Fruit fly (Drosophila melanogaster): ENCODE measurements around the gene CG43218.

The CG43218 gene

dm6 chr3L:21236959-21237551 lies 20.8 kb upstream of the CG43218 start:
- TF ChIP-seq rn (GFP tag; IDR thresholded peaks at IDR 0.05), result peak; percentile 42; the same call in 1 of the 2 replicates
- TF ChIP-seq Pif1B (GFP tag; optimal IDR thresholded peaks at IDR 0.05), result no peak
- peak; percentile 83 for TF ChIP-seq CG14655 (GFP tag; optimal IDR thresholded peaks at IDR 0.05)
- TF ChIP-seq Pif1A (GFP tag; optimal IDR thresholded peaks at IDR 0.05), result peak; percentile 38
- no peak for TF ChIP-seq CG34367 (tag; optimal IDR thresholded peaks at IDR 0.05)
- TF ChIP-seq EcR (GFP tag; optimal IDR thresholded peaks at IDR 0.05), result peak; percentile 94
- TF ChIP-seq CG4496 (GFP tag; IDR thresholded peaks at IDR 0.05), result peak; percentile 82
- TF ChIP-seq CG8301 (tag; optimal IDR thresholded peaks at IDR 0.05), result peak; percentile 72
- no peak for TF ChIP-seq CG8159 (tag; optimal IDR thresholded peaks at IDR 0.05)
- no peak for TF ChIP-seq CG9948 (tag; optimal IDR thresholded peaks at IDR 0.05)
- TF ChIP-seq CG32121 (GFP tag; IDR thresholded peaks at IDR 0.05), result peak; percentile 85
- no peak for TF ChIP-seq CG17806 (tag; optimal IDR thresholded peaks at IDR 0.05)
- peak; percentile 91 for TF ChIP-seq CG12605 (GFP tag; IDR thresholded peaks at IDR 0.05)
- TF ChIP-seq Ets98B (GFP tag; IDR thresholded peaks at IDR 0.05), result peak; percentile 72
- no peak for TF ChIP-seq gl (tag; optimal IDR thresholded peaks at IDR 0.05)
- TF ChIP-seq CG10348 (GFP tag; IDR thresholded peaks at IDR 0.05), result no peak
- peak; percentile 52; the same call in 1 of the 3 replicates for TF ChIP-seq fd96Ca (GFP tag; IDR thresholded peaks at IDR 0.05)
- no peak for TF ChIP-seq D1 (tag; optimal IDR thresholded peaks at IDR 0.05)
- TF ChIP-seq Snoo (tag; optimal IDR thresholded peaks at IDR 0.05), result no peak
- no peak for TF ChIP-seq CG15710 (tag; optimal IDR thresholded peaks at IDR 0.05)
- peak; percentile 39 for TF ChIP-seq CG13204 (GFP tag; optimal IDR thresholded peaks at IDR 0.05)

DNA sequence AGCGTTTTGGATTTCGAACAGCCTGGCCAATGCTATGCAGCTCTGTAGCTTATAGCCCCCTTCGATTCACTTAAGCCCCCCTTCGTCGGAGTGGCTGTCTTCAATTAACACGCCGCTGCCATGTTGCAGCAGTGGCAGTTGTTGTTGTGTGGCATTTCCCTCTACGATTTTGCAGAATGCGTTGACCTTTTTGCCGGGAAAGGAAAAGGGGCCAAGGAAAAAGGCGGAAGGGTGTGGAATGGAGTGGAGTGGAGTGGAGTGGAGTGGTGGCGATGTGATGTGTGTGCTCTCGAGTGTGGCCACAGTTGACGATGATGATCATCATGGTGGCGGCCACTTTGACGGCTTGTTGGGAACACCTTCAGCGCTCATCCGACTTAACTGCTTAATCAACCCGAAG lies 19.4 kb upstream of the CG43218 start:
- TF ChIP-seq CG14655 (GFP tag; optimal IDR thresholded peaks at IDR 0.05), result no peak
- 0 out of 2 replicates have a peak, but pooled peaks have one; percentile 10 for TF ChIP-seq CG32121 (GFP tag; IDR thresholded peaks at IDR 0.05)
- no peak for TF ChIP-seq CG13204 (GFP tag; optimal IDR thresholded peaks at IDR 0.05)
- TF ChIP-seq EcR (GFP tag; optimal IDR thresholded peaks at IDR 0.05), result peak; percentile 82
- no peak for TF ChIP-seq CG34367 (tag; optimal IDR thresholded peaks at IDR 0.05)
- TF ChIP-seq CG17806 (tag; optimal IDR thresholded peaks at IDR 0.05), result no peak
- no peak for TF ChIP-seq Pif1B (GFP tag; optimal IDR thresholded peaks at IDR 0.05)
- 0 out of 2 replicates have a peak, but pooled peaks have one; percentile 9 for TF ChIP-seq Ets98B (GFP tag; IDR thresholded peaks at IDR 0.05)
- TF ChIP-seq Snoo (tag; optimal IDR thresholded peaks at IDR 0.05), result no peak
- TF ChIP-seq D1 (tag; optimal IDR thresholded peaks at IDR 0.05), result no peak
- TF ChIP-seq gl (tag; optimal IDR thresholded peaks at IDR 0.05), result no peak
- no peak for TF ChIP-seq CG8301 (tag; optimal IDR thresholded peaks at IDR 0.05)
- TF ChIP-seq rn (GFP tag; IDR thresholded peaks at IDR 0.05), result no peak
- TF ChIP-seq CG10348 (GFP tag; IDR thresholded peaks at IDR 0.05), result no peak
- TF ChIP-seq CG12605 (GFP tag; IDR thresholded peaks at IDR 0.05), result no peak

dm6 chr3L:21239999-21240509 lies 17.8 kb upstream of the CG43218 start:
- TF ChIP-seq CG34367 (tag; optimal IDR thresholded peaks at IDR 0.05) (no peak), Snoo (tag; optimal IDR thresholded peaks at IDR 0.05) (peak; percentile 39), gl (tag; optimal IDR thresholded peaks at IDR 0.05) (no peak), CG13204 (GFP tag; optimal IDR thresholded peaks at IDR 0.05) (peak; percentile 55), Pif1A (GFP tag; optimal IDR thresholded peaks at IDR 0.05) (peak; percentile 40), CG8301 (tag; optimal IDR thresholded peaks at IDR 0.05) (peak; percentile 20), CG8159 (tag; optimal IDR thresholded peaks at IDR 0.05) (no peak), CG9948 (tag; optimal IDR thresholded peaks at IDR 0.05) (no peak), CG10348 (GFP tag; IDR thresholded peaks at IDR 0.05) (no peak), Ets98B (GFP tag; IDR thresholded peaks at IDR 0.05) (peak; percentile 58; the same call in 1 of the 2 replicates), D1 (tag; optimal IDR thresholded peaks at IDR 0.05) (no peak), EcR (GFP tag; optimal IDR thresholded peaks at IDR 0.05) (peak; percentile 86), CG15710 (tag; optimal IDR thresholded peaks at IDR 0.05) (no peak), CG12605 (GFP tag; IDR thresholded peaks at IDR 0.05) (peak; percentile 76; the same call in 1 of the 2 replicates), rn (GFP tag; IDR thresholded peaks at IDR 0.05) (no peak), CG14655 (GFP tag; optimal IDR thresholded peaks at IDR 0.05) (peak; percentile 27), fd96Ca (GFP tag; IDR thresholded peaks at IDR 0.05) (no peak), CG4496 (GFP tag; IDR thresholded peaks at IDR 0.05) (peak; percentile 70), CG32121 (GFP tag; IDR thresholded peaks at IDR 0.05) (peak; percentile 56), Pif1B (GFP tag; optimal IDR thresholded peaks at IDR 0.05) (peak; percentile 35), CG17806 (tag; optimal IDR thresholded peaks at IDR 0.05) (no peak)

DNA sequence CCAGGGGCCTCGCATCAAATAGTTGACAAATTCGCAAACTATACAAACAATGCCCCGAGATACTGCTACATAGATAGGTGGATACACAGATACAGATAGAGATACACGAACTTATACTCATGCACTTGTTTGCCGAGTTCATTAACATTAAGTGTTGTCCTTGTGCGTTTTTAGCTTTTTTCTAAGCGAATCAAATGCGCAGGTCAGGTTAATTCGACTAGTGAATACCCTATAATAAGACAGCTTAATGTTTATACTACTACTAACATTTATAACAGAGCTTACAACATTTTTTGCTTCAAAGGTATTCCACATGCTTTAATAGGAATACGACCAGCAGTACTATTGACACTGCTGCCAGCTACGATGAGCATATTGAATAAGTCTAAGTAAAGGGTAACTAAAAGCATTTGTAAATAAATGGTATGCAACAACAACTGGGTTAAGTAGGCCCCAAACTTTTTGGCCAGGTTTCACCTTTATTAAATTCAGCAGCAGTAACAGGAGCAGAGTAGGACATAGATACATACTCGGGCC lies 16.3 kb upstream of the CG43218 start:
- TF ChIP-seq CG14655 (GFP tag; optimal IDR thresholded peaks at IDR 0.05) (no peak), CG8301 (tag; optimal IDR thresholded peaks at IDR 0.05) (peak; percentile 31), Pif1A (GFP tag; optimal IDR thresholded peaks at IDR 0.05) (no peak), CG12605 (GFP tag; IDR thresholded peaks at IDR 0.05) (peak; percentile 34; the same call in 1 of the 2 replicates), CG17806 (tag; optimal IDR thresholded peaks at IDR 0.05) (no peak), gl (tag; optimal IDR thresholded peaks at IDR 0.05) (no peak), CG9948 (tag; optimal IDR thresholded peaks at IDR 0.05) (peak; percentile 4), CG10348 (GFP tag; IDR thresholded peaks at IDR 0.05) (no peak), Ets98B (GFP tag; IDR thresholded peaks at IDR 0.05) (no peak), CG32121 (GFP tag; IDR thresholded peaks at IDR 0.05) (no peak), Pif1B (GFP tag; optimal IDR thresholded peaks at IDR 0.05) (no peak), fd96Ca (GFP tag; IDR thresholded peaks at IDR 0.05) (no peak), EcR (GFP tag; optimal IDR thresholded peaks at IDR 0.05) (no peak)

- TF ChIP-seq CG8159 (tag; optimal IDR thresholded peaks at IDR 0.05), result no peak
These were observed 14.9 kb upstream of the CG43218 start for dm6 chr3L:21242958-21243357.

Measured in whole organism, pupa.